Fruit fly (Drosophila melanogaster): ENCODE data around the gene CrebA.

dm6 chr3L:15498745-15499144 lies 36.5 kb upstream of the CrebA start, which contains the start of gene CG7275:
- TF ChIP-seq CG8478 (optimal IDR thresholded peaks at IDR 0.05) (no peak), NK7.1 (GFP tag; optimal IDR thresholded peaks at IDR 0.05) (no peak), psq (GFP tag; optimal IDR thresholded peaks at IDR 0.05) (no peak), Kr (GFP tag; optimal IDR thresholded peaks at IDR 0.05) (no peak), ttk (GFP tag; IDR thresholded peaks at IDR 0.05) (no peak), CG12942 (GFP tag; optimal IDR thresholded peaks at IDR 0.05) (no peak), Abd-B (GFP tag; optimal IDR thresholded peaks at IDR 0.05) (no peak), MTF-1 (GFP tag; optimal IDR thresholded peaks at IDR 0.05; ENCODE audit: borderline replicate concordance) (no peak), gt (GFP tag; IDR thresholded peaks at IDR 0.05) (no peak), CG32772 (GFP tag; IDR thresholded peaks at IDR 0.05) (no peak), slbo (GFP tag; IDR thresholded peaks at IDR 0.05) (no peak), Lim3 (GFP tag; IDR thresholded peaks at IDR 0.05) (no peak), MBD-R2 (GFP tag; IDR thresholded peaks at IDR 0.05) (peak; percentile 91), CG17912 (GFP tag; optimal IDR thresholded peaks at IDR 0.05) (no peak)

All from whole organism, embryonic.